Fruit fly (Drosophila melanogaster): ENCODE measurements around the gene CG12065.

The CG12065 gene

DNA sequence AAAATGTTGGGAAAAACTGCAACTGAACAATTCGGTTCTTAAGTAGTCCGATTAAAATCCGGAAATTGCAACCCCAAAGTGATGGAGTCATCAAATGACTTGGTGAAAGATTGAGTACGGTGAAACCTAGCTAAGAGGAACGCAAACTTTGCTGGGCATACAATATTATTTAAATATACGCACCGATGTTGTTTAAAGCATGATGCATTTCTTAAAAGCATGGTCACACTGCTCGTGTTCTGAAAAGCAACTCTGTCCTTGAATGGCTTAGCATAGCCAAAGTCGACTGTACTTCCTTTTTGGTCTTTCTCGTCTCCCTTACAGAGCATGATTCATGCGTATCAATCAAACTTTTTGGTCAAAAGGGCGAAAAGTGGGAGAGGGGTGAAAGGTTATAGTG lies 37.5 kb upstream of the CG12065 start:
- TF ChIP-seq Hr96 (GFP tag; optimal IDR thresholded peaks at IDR 0.05) (no peak), Crg-1 (GFP tag; optimal IDR thresholded peaks at IDR 0.05) (no peak), tj (GFP tag; optimal IDR thresholded peaks at IDR 0.05) (no peak), CG14711 (tag; optimal IDR thresholded peaks at IDR 0.05) (no peak), cic (GFP tag; optimal IDR thresholded peaks at IDR 0.05) (no peak), CG7045 (GFP tag; optimal IDR thresholded peaks at IDR 0.05) (no peak), CG12768 (GFP tag; optimal IDR thresholded peaks at IDR 0.05) (no peak), bab1 (GFP tag; optimal IDR thresholded peaks at IDR 0.05) (no peak), toe (GFP tag; optimal IDR thresholded peaks at IDR 0.05) (no peak), Clk (GFP tag; optimal IDR thresholded peaks at IDR 0.05) (no peak), CG33017 (tag; optimal IDR thresholded peaks at IDR 0.05) (no peak), CG5204 (GFP tag; optimal IDR thresholded peaks at IDR 0.05) (no peak), Mnt (GFP tag; optimal IDR thresholded peaks at IDR 0.05) (no peak), kay (GFP tag; ENCODE audit: borderline replicate concordance) (no peak), CG7101 (tag; optimal IDR thresholded peaks at IDR 0.05) (no peak), CG1620 (GFP tag; optimal IDR thresholded peaks at IDR 0.05) (no peak), cnc (optimal IDR thresholded peaks at IDR 0.05) (no peak)

DNA sequence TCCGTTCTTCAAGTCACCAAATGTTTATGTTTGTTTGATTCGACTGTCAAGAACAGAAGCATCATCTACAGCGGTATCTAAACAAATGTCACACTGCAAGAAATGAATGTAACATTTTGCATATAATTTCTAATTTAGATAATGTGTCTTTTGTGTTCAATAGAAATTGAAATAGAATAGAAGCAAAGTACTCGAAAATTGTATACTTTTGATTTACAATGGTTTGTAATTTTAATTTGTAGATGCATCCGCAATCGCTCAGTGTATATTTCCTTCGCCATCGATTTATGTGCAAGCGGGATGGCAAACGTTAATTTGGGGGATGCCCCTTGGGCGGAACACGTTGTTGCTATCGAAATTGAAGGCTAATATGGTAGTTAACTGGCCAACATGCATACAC lies 35.9 kb upstream of the CG12065 start:
- no peak for TF ChIP-seq cic (GFP tag; optimal IDR thresholded peaks at IDR 0.05)
- no peak for TF ChIP-seq ovo (GFP tag; optimal IDR thresholded peaks at IDR 0.05)
- no peak for TF ChIP-seq Crg-1 (GFP tag; optimal IDR thresholded peaks at IDR 0.05)
- TF ChIP-seq CG33017 (tag; optimal IDR thresholded peaks at IDR 0.05): no peak
- no peak for TF ChIP-seq cnc (optimal IDR thresholded peaks at IDR 0.05)
- TF ChIP-seq CG5204 (GFP tag; optimal IDR thresholded peaks at IDR 0.05): no peak
- TF ChIP-seq CG1620 (GFP tag; optimal IDR thresholded peaks at IDR 0.05): no peak
- TF ChIP-seq bab1 (GFP tag; optimal IDR thresholded peaks at IDR 0.05): no peak
- TF ChIP-seq CG11617 (GFP tag; optimal IDR thresholded peaks at IDR 0.05): no peak
- no peak for TF ChIP-seq CG12768 (GFP tag; optimal IDR thresholded peaks at IDR 0.05)
- no peak for TF ChIP-seq Hr96 (GFP tag; optimal IDR thresholded peaks at IDR 0.05)
- TF ChIP-seq toe (GFP tag; optimal IDR thresholded peaks at IDR 0.05): no peak
- no peak for TF ChIP-seq tj (GFP tag; optimal IDR thresholded peaks at IDR 0.05)
- no peak for TF ChIP-seq pad (GFP tag; optimal IDR thresholded peaks at IDR 0.05)
- no peak for TF ChIP-seq CG7045 (GFP tag; optimal IDR thresholded peaks at IDR 0.05)
- no peak for TF ChIP-seq CG7101 (tag; optimal IDR thresholded peaks at IDR 0.05)

DNA sequence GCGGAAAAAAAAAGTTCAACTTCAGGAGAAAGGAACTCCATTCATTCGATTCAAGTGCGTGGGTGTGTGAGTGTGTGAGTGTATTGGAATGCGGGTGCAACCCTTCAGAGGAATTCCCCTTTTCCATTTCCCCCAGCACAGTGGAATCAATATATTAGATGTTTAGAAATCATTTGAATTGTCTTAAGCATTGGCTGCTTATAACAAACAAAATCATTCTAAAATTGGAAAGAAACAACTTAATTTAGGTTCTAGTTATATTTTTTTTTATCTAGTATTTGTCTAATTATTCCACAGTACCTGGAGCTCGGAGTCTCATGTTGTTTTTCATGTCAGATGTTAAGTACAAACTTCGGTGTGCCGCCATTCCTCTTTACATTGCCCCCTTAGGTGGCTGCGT lies 35.1 kb upstream of the CG12065 start:
- TF ChIP-seq Crg-1 (GFP tag; optimal IDR thresholded peaks at IDR 0.05) (no peak), kay (GFP tag; ENCODE audit: borderline replicate concordance) (no peak), bab1 (GFP tag; optimal IDR thresholded peaks at IDR 0.05) (no peak), ovo (GFP tag; optimal IDR thresholded peaks at IDR 0.05) (no peak), CG14711 (tag; optimal IDR thresholded peaks at IDR 0.05) (no peak), CG1620 (GFP tag; optimal IDR thresholded peaks at IDR 0.05) (no peak), cic (GFP tag; optimal IDR thresholded peaks at IDR 0.05) (no peak), CG7101 (tag; optimal IDR thresholded peaks at IDR 0.05) (no peak), CG7045 (GFP tag; optimal IDR thresholded peaks at IDR 0.05) (no peak), CG5204 (GFP tag; optimal IDR thresholded peaks at IDR 0.05) (no peak), Hr96 (GFP tag; optimal IDR thresholded peaks at IDR 0.05) (no peak), CG33017 (tag; optimal IDR thresholded peaks at IDR 0.05) (no peak), toe (GFP tag; optimal IDR thresholded peaks at IDR 0.05) (no peak)

DNA sequence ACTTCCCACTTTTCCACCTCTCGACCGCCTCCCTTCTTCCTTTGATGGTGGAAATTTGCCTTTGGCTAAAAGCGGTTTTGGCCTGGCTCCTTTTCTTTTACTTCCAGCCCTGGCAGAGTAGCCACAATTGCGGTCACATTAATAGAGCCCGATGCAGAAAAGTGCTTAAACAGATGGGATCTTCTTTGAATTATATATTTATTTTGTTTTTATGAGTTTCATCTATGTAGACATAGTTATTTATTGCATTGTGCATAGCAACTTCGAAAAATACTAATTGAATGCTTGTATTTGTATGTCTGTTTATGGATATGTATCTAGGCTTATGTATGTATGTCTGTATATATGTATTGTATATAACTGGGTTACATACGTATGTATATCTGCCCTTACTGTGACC lies 32.1 kb upstream of the CG12065 start:
- TF ChIP-seq tj (GFP tag; optimal IDR thresholded peaks at IDR 0.05) (no peak), cic (GFP tag; optimal IDR thresholded peaks at IDR 0.05) (no peak), CG5204 (GFP tag; optimal IDR thresholded peaks at IDR 0.05) (no peak), CG12768 (GFP tag; optimal IDR thresholded peaks at IDR 0.05) (no peak), Hr96 (GFP tag; optimal IDR thresholded peaks at IDR 0.05) (no peak)

DNA sequence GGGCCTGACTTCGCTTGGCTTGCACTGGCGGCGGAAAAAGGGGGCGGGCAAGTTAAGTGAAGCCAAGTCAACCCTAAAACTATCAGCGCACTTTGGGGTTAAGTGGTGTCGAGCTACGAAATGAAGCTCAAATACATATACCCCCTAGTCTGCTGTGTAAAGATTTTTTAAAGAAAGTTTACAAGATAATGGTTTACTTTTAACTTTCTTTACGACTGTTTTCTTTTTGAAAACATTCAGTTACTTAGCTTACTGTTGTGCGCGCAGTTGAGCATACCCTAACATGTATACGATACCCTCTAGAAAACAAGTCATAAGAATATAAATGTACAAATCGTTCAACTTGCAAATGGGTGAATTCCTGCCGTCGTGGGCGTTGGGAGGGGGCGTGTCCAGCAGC lies 31.4 kb upstream of the CG12065 start:
- TF ChIP-seq tj (GFP tag; optimal IDR thresholded peaks at IDR 0.05): no peak
- no peak for TF ChIP-seq Mnt (GFP tag; optimal IDR thresholded peaks at IDR 0.05)
- no peak for TF ChIP-seq kay (GFP tag; ENCODE audit: borderline replicate concordance)
- no peak for TF ChIP-seq ovo (GFP tag; optimal IDR thresholded peaks at IDR 0.05)

DNA sequence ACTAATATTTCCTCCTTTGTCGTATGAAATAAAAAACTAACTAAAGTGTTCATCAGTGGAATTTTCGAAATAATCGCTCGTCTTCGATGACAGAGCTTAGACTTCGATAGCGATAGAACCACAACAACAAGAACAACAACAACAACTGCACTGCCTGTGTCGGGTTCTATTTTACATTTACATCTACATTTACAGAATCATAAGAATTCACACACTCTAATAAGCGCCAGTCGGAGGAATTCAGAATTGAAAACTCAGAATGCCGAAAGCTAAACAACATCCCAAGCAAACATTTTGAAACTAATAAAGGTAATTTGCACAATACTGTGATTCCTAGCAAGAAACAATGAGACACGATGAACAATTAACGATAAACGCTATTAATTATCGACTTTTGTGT lies 19.8 kb upstream of the CG12065 start:
- no peak for TF ChIP-seq bab1 (GFP tag; optimal IDR thresholded peaks at IDR 0.05)
- TF ChIP-seq CG1620 (GFP tag; optimal IDR thresholded peaks at IDR 0.05): no peak
- TF ChIP-seq toe (GFP tag; optimal IDR thresholded peaks at IDR 0.05): no peak
- no peak for TF ChIP-seq Mnt (GFP tag; optimal IDR thresholded peaks at IDR 0.05)
- TF ChIP-seq CG5204 (GFP tag; optimal IDR thresholded peaks at IDR 0.05): no peak
- TF ChIP-seq pad (GFP tag; optimal IDR thresholded peaks at IDR 0.05): no peak
- TF ChIP-seq CG12768 (GFP tag; optimal IDR thresholded peaks at IDR 0.05): no peak

DNA sequence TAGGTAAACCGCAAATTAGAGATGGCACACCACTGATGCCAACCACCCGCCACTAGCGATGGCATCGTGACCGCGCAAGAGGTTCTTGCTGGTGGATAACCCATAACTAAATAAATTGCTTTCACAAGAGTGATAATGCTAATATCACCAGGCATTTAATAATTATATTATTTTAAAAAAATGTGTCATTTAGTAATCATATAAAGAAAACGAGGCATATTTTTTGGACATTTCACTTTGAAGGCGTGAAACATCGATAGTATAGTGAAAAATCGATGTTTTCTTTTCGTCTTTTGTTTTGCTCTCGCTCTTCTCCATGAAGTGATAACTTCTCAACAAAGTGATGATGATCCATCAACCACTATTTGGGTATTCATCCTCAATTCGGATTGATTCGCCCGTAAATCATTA lies 15.3 kb upstream of the CG12065 start, which contains the start of gene IntS4:
IntS4 (minus strand) TSS at position 20 of the 411 bp plus-strand sequence.
- peak; percentile 82 for TF ChIP-seq CG7101 (tag; optimal IDR thresholded peaks at IDR 0.05)
- TF ChIP-seq CG1620 (GFP tag; optimal IDR thresholded peaks at IDR 0.05): peak; percentile 80
- no peak for TF ChIP-seq Hr96 (GFP tag; optimal IDR thresholded peaks at IDR 0.05)
- TF ChIP-seq cnc (optimal IDR thresholded peaks at IDR 0.05): no peak
- TF ChIP-seq Mnt (GFP tag; optimal IDR thresholded peaks at IDR 0.05): peak; percentile 90
- peak; percentile 88 for TF ChIP-seq bab1 (GFP tag; optimal IDR thresholded peaks at IDR 0.05)
- peak; percentile 55 for TF ChIP-seq kay (GFP tag; ENCODE audit: borderline replicate concordance)
- no peak for TF ChIP-seq CG5204 (GFP tag; optimal IDR thresholded peaks at IDR 0.05)
- peak; percentile 79 for TF ChIP-seq Crg-1 (GFP tag; optimal IDR thresholded peaks at IDR 0.05)
- peak; percentile 20 for TF ChIP-seq cic (GFP tag; optimal IDR thresholded peaks at IDR 0.05)
- TF ChIP-seq CG33017 (tag; optimal IDR thresholded peaks at IDR 0.05): peak; percentile 37
- peak; percentile 77 for TF ChIP-seq CG14711 (tag; optimal IDR thresholded peaks at IDR 0.05)
- TF ChIP-seq ovo (GFP tag; optimal IDR thresholded peaks at IDR 0.05): peak; percentile 74
- peak; percentile 75 for TF ChIP-seq CG11617 (GFP tag; optimal IDR thresholded peaks at IDR 0.05)
- peak; percentile 28 for TF ChIP-seq CG7045 (GFP tag; optimal IDR thresholded peaks at IDR 0.05)
- peak; percentile 68 for TF ChIP-seq pad (GFP tag; optimal IDR thresholded peaks at IDR 0.05)
- TF ChIP-seq toe (GFP tag; optimal IDR thresholded peaks at IDR 0.05): no peak
- TF ChIP-seq tj (GFP tag; optimal IDR thresholded peaks at IDR 0.05): peak; percentile 59
- peak; percentile 6 for TF ChIP-seq Clk (GFP tag; optimal IDR thresholded peaks at IDR 0.05)
- peak; percentile 52 for TF ChIP-seq CG12768 (GFP tag; optimal IDR thresholded peaks at IDR 0.05)

Measured in whole organism, adult.